Fruit fly (Drosophila melanogaster) whole organism: Measurements from ENCODE around the gene gwl.

ENCODE experiments used
- CG8478 ChIP-seq: fragments of >200 bp; optimal IDR thresholded peaks from 2 replicates; lab custom pipeline; 2018; ENCODE audit warnings: inconsistent platforms
- Dll ChIP-seq: fragments of >200 bp; optimal IDR thresholded peaks from 2 replicates; lab custom pipeline; 2017
- pan ChIP-seq: fragments of >200 bp; optimal IDR thresholded peaks from 2 replicates; lab custom pipeline; 2017
- psq ChIP-seq: fragments of >200 bp; optimal IDR thresholded peaks from 2 replicates; lab custom pipeline; 2017
- usp ChIP-seq: fragments of >200 bp; optimal IDR thresholded peaks from 2 replicates; lab custom pipeline; 2017; ENCODE audit warnings: missing biosample characterization, missing genetic modification characterization, mixed read lengths

dm6 chr3R:18707492-18707891 is 38.7 kb upstream of the gwl start:
- TF ChIP-seq Dll (lab: Kevin White, UChicago) (no peak), usp (GFP tag; lab: Kevin White, UChicago) (no peak), CG8478 (lab: Kevin White, UChicago) (no peak), psq (lab: Kevin White, UChicago) (no peak), pan (lab: Kevin White, UChicago) (no peak)
